1 fruit fly cellular context compared by ENCODE assay signal in the genomic region with DNA sequence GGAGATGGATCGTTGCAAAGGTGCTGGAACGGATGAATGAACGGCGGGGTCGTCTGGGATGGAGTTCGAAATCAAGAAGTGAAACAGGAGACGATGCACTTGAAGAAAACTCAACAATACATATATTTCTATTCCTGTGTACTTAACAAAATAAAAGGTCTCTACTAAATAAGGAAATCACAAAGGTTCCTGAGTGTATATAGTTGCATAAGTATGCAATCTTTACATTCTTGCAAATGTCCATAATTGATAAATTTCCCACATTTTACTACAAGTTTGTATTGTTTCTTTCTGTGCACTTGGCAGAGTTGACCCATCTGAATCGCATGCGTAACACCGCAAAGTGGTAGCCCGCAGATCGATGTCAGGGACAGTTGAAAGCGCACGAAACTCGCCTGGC.
A peak's percentile ranks its signal among the peaks of the same experiment; 100 is the strongest.
TF ChIP-seq lines count a peak whose summit lies in the region.

No protein-coding gene starts in this region.

TF ChIP-seq in whole organism, prepupa, 60 proteins besides CTCF, POLR2A, EP300 and RAD21 (continued from another document):
- peak; percentile 21 for TF ChIP-seq Eip75B (GFP tag; optimal IDR thresholded peaks at IDR 0.05; lab: Kevin White, UChicago)
- no peak for TF ChIP-seq CG11902 (GFP tag; optimal IDR thresholded peaks at IDR 0.05; lab: Kevin White, UChicago)
- TF ChIP-seq CG9139 (GFP tag; optimal IDR thresholded peaks at IDR 0.05; lab: Kevin White, UChicago) = no peak
- no peak for TF ChIP-seq CG6276 (GFP tag; optimal IDR thresholded peaks at IDR 0.05; lab: Kevin White, UChicago)
- TF ChIP-seq ss (GFP tag; optimal IDR thresholded peaks at IDR 0.05; lab: Kevin White, UChicago) = peak in 1 of 2 experiments; percentile 21
- TF ChIP-seq Sox14 (GFP tag; optimal IDR thresholded peaks at IDR 0.05; lab: Kevin White, UChicago) = peak; percentile 20
- peak; percentile 45 for TF ChIP-seq topi (GFP tag; optimal IDR thresholded peaks at IDR 0.05; lab: Kevin White, UChicago)
- no peak for TF ChIP-seq dac (GFP tag; optimal IDR thresholded peaks at IDR 0.05; lab: Kevin White, UChicago)
- no peak for TF ChIP-seq CG6808 (GFP tag; optimal IDR thresholded peaks at IDR 0.05; lab: Kevin White, UChicago)
- TF ChIP-seq Sox102F (GFP tag; optimal IDR thresholded peaks at IDR 0.05; lab: Kevin White, UChicago) = peak; percentile 10
- no peak for TF ChIP-seq Gug (GFP tag; IDR thresholded peaks at IDR 0.05; lab: Robert Waterston, UW)
- TF ChIP-seq vri (GFP tag; optimal IDR thresholded peaks at IDR 0.05; lab: Kevin White, UChicago) = no peak
- TF ChIP-seq net (GFP tag; optimal IDR thresholded peaks at IDR 0.05; lab: Kevin White, UChicago) = peak; percentile 32
- peak; percentile 33 for TF ChIP-seq Smox (GFP tag; optimal IDR thresholded peaks at IDR 0.05; lab: Kevin White, UChicago)
- TF ChIP-seq Met (GFP tag; optimal IDR thresholded peaks at IDR 0.05; lab: Kevin White, UChicago) = peak; percentile 48
- TF ChIP-seq CG7368 (GFP tag; optimal IDR thresholded peaks at IDR 0.05; lab: Kevin White, UChicago) = no peak
- no peak for TF ChIP-seq Eip93F (GFP tag; optimal IDR thresholded peaks at IDR 0.05; lab: Kevin White, UChicago)
- TF ChIP-seq CG8319 (GFP tag; optimal IDR thresholded peaks at IDR 0.05; lab: Kevin White, UChicago) = peak; percentile 18
- 0 out of 3 replicates have a peak, but pooled peaks have one; percentile 33 for TF ChIP-seq CG6163 (GFP tag; IDR thresholded peaks at IDR 0.05; lab: Robert Waterston, UW)
- no peak for TF ChIP-seq fd59A (GFP tag; optimal IDR thresholded peaks at IDR 0.05; lab: Kevin White, UChicago)
- TF ChIP-seq CG31627 (GFP tag; optimal IDR thresholded peaks at IDR 0.05; lab: Kevin White, UChicago) = peak; percentile 27
- no peak for TF ChIP-seq CG32006 (GFP tag; optimal IDR thresholded peaks at IDR 0.05; lab: Kevin White, UChicago)
- TF ChIP-seq esn (GFP tag; optimal IDR thresholded peaks at IDR 0.05; lab: Kevin White, UChicago) = peak; percentile 38
- no peak for TF ChIP-seq CG8119 (GFP tag; IDR thresholded peaks at IDR 0.05; lab: Robert Waterston, UW)
- TF ChIP-seq Ets21C (GFP tag; optimal IDR thresholded peaks at IDR 0.05; lab: Kevin White, UChicago) = no peak
- no peak for TF ChIP-seq fkh (GFP tag; optimal IDR thresholded peaks at IDR 0.05; lab: Kevin White, UChicago)
- TF ChIP-seq CG34406 (GFP tag; optimal IDR thresholded peaks at IDR 0.05; lab: Kevin White, UChicago) = peak; percentile 36
- TF ChIP-seq CG15336 (GFP tag; IDR thresholded peaks at IDR 0.05; lab: Robert Waterston, UW) = 0 out of 2 replicates have a peak, but pooled peaks have one; percentile 25
- TF ChIP-seq CG11762 (GFP tag; optimal IDR thresholded peaks at IDR 0.05; lab: Kevin White, UChicago; ENCODE audit: insufficient read depth) = no peak
- no peak for TF ChIP-seq Hr38 (GFP tag; optimal IDR thresholded peaks at IDR 0.05; lab: Kevin White, UChicago)
- peak; percentile 24 for TF ChIP-seq acj6 (GFP tag; optimal IDR thresholded peaks at IDR 0.05; lab: Kevin White, UChicago)
- TF ChIP-seq Eip78C (GFP tag; lab: Kevin White, UChicago) = peak; percentile 85
- peak; percentile 24 for TF ChIP-seq Sox15 (GFP tag; optimal IDR thresholded peaks at IDR 0.05; lab: Kevin White, UChicago)
- TF ChIP-seq CG6854 (GFP tag; optimal IDR thresholded peaks at IDR 0.05; lab: Kevin White, UChicago) = no peak
